Worm (Caenorhabditis elegans) whole organism, late embryonic: ENCODE results near the gene cpr-8.

Experiments used
- C08G9.2 ChIP-seq: sonication (generic microtip); optimal IDR thresholded peaks from 2 replicates; lab custom pipeline; 2016; ENCODE audit warnings: mild to moderate bottlenecking, missing genetic modification characterization, moderate library complexity, missing compliant biosample characterization
- F13H6.1 ChIP-seq: sonication (generic microtip); optimal IDR thresholded peaks from 2 replicates; lab custom pipeline; 2016; ENCODE audit warnings: missing genetic modification characterization, missing compliant biosample characterization
- K09A11.1 ChIP-seq: sonication (generic microtip); optimal IDR thresholded peaks from 2 replicates; lab custom pipeline; 2017; ENCODE audit warnings: antibody characterized with exemption, mild to moderate bottlenecking, missing genetic modification characterization, missing compliant biosample characterization; ENCODE audit not compliant: insufficient read depth
- Y22D7AL.16 ChIP-seq: sonication (generic microtip); optimal IDR thresholded peaks from 2 replicates; lab custom pipeline; 2016; ENCODE audit warnings: missing genetic modification characterization, missing compliant biosample characterization
- ama-1 ChIP-seq: fragments of 150-350 bp; optimal IDR thresholded peaks from 2 replicates; lab custom pipeline; 2014
- ceh-14 ChIP-seq: sonication (generic microtip); optimal IDR thresholded peaks from 2 replicates; lab custom pipeline; 2016; ENCODE audit warnings: missing genotype, missing genetic modification characterization, missing compliant biosample characterization
- ceh-18 ChIP-seq: sonication (generic microtip); optimal IDR thresholded peaks from 2 replicates; lab custom pipeline; 2016; ENCODE audit warnings: missing genetic modification characterization, missing compliant biosample characterization
- ceh-19 ChIP-seq: fragments of 200-800 bp; sonication (Bioruptor generic); optimal IDR thresholded peaks from 2 replicates; lab custom pipeline; 2018; ENCODE audit warnings: mild to moderate bottlenecking, missing genetic modification characterization, missing compliant biosample characterization
- ceh-2 ChIP-seq: sonication (generic microtip); optimal IDR thresholded peaks from 2 replicates; lab custom pipeline; 2016; ENCODE audit warnings: missing genotype, missing genetic modification characterization, missing compliant biosample characterization
- ceh-22 ChIP-seq: sonication (generic microtip); optimal IDR thresholded peaks from 2 replicates; lab custom pipeline; 2017; ENCODE audit warnings: missing biosample characterization, missing genetic modification characterization
- ceh-31 ChIP-seq: sonication (generic microtip); optimal IDR thresholded peaks from 2 replicates; lab custom pipeline; 2016; ENCODE audit warnings: missing genetic modification characterization, missing compliant biosample characterization
- ceh-34 ChIP-seq: sonication (generic microtip); optimal IDR thresholded peaks from 2 replicates; lab custom pipeline; 2016; ENCODE audit warnings: mild to moderate bottlenecking, missing genetic modification characterization, missing compliant biosample characterization
- ceh-48 ChIP-seq: sonication (generic microtip); optimal IDR thresholded peaks from 2 replicates; lab custom pipeline; 2016; ENCODE audit warnings: missing genetic modification characterization, inconsistent platforms, missing compliant biosample characterization
- ceh-6 ChIP-seq: fragments of 200-800 bp; sonication (Bioruptor generic); optimal IDR thresholded peaks from 2 replicates; lab custom pipeline; 2018; ENCODE audit warnings: mild to moderate bottlenecking, missing genetic modification characterization, missing compliant biosample characterization
- che-1 ChIP-seq: sonication (generic microtip); optimal IDR thresholded peaks from 2 replicates; lab custom pipeline; 2016; ENCODE audit warnings: mild to moderate bottlenecking, missing genetic modification characterization, missing compliant biosample characterization
- dmd-4 ChIP-seq: sonication (generic microtip); optimal IDR thresholded peaks from 2 replicates; lab custom pipeline; 2016; ENCODE audit warnings: borderline replicate concordance, missing genetic modification characterization, missing compliant biosample characterization
- dve-1 ChIP-seq: sonication (generic microtip); optimal IDR thresholded peaks from 2 replicates; lab custom pipeline; 2017; ENCODE audit warnings: antibody characterized with exemption, mild to moderate bottlenecking, missing genetic modification characterization, missing compliant biosample characterization
- elt-4 ChIP-seq: sonication (generic microtip); optimal IDR thresholded peaks from 2 replicates; lab custom pipeline; 2016; ENCODE audit warnings: missing genetic modification characterization, missing compliant biosample characterization
- eyg-1 ChIP-seq: sonication (generic microtip); optimal IDR thresholded peaks from 2 replicates; lab custom pipeline; 2016; ENCODE audit warnings: missing genotype, missing genetic modification characterization, missing compliant biosample characterization
- fax-1 ChIP-seq: sonication (generic microtip); optimal IDR thresholded peaks from 2 replicates; lab custom pipeline; 2016; ENCODE audit warnings: missing genotype, missing genetic modification characterization, missing compliant biosample characterization
- fkh-10 ChIP-seq: fragments of 150-350 bp; optimal IDR thresholded peaks from 2 replicates; lab custom pipeline; 2014; ENCODE audit warnings: missing biosample characterization, missing genetic modification reagents, missing genetic modification characterization
- fkh-6 ChIP-seq: sonication (generic microtip); optimal IDR thresholded peaks from 2 replicates; lab custom pipeline; 2016; ENCODE audit warnings: missing genetic modification characterization, missing compliant biosample characterization
- hlh-13 ChIP-seq: fragments of 200-800 bp; sonication (Bioruptor generic); optimal IDR thresholded peaks from 2 replicates; lab custom pipeline; 2018; ENCODE audit warnings: mild to moderate bottlenecking, missing genetic modification characterization, missing compliant biosample characterization
- hlh-30 ChIP-seq: sonication (generic microtip); optimal IDR thresholded peaks from 2 replicates; lab custom pipeline; 2017; ENCODE audit warnings: antibody characterized with exemption, missing genetic modification characterization, missing compliant biosample characterization; ENCODE audit not compliant: insufficient read depth
- hlh-6 ChIP-seq: sonication (generic microtip); optimal IDR thresholded peaks from 2 replicates; lab custom pipeline; 2016; ENCODE audit warnings: missing genotype, missing genetic modification characterization, missing compliant biosample characterization
- madf-2 ChIP-seq: sonication (generic microtip); optimal IDR thresholded peaks from 2 replicates; lab custom pipeline; 2017; ENCODE audit warnings: missing genetic modification characterization, missing compliant biosample characterization
- nfya-1 ChIP-seq: sonication (generic microtip); optimal IDR thresholded peaks from 2 replicates; lab custom pipeline; 2017; ENCODE audit warnings: missing genetic modification characterization, mild to moderate bottlenecking, missing compliant biosample characterization, antibody characterized with exemption, moderate library complexity
- pag-3 ChIP-seq: sonication (generic microtip); optimal IDR thresholded peaks from 2 replicates; lab custom pipeline; 2016; ENCODE audit warnings: missing compliant biosample characterization, missing genetic modification characterization, borderline replicate concordance
- pha-2 ChIP-seq: sonication (generic microtip); optimal IDR thresholded peaks from 2 replicates; lab custom pipeline; 2017; ENCODE audit warnings: mild to moderate bottlenecking, missing genetic modification characterization, missing compliant biosample characterization
- pha-4 ChIP-seq: fragments of 150-350 bp; optimal IDR thresholded peaks from 2 replicates; lab custom pipeline; 2018; ENCODE audit warnings: missing biosample characterization, missing genetic modification reagents, missing genetic modification characterization
- pros-1 ChIP-seq: fragments of 150-350 bp; optimal IDR thresholded peaks from 2 replicates; lab custom pipeline; 2014; ENCODE audit warnings: missing biosample characterization, missing genetic modification reagents, missing genetic modification characterization
- rnt-1 ChIP-seq: sonication (generic microtip); optimal IDR thresholded peaks from 2 replicates; lab custom pipeline; 2016; ENCODE audit warnings: missing genetic modification characterization, missing compliant biosample characterization
- sdc-2 ChIP-seq: sonication (generic microtip); optimal IDR thresholded peaks from 2 replicates; lab custom pipeline; 2016; ENCODE audit warnings: missing genotype, missing genetic modification characterization, missing compliant biosample characterization
- sox-2 ChIP-seq: fragments of 200-800 bp; sonication (Bioruptor generic); IDR thresholded peaks from 2 replicates; pipeline ENCODE4 v1.3.6; 2022; ENCODE audit warnings: missing genetic modification reagents, missing genetic modification characterization, missing compliant biosample characterization
- ttx-3 ChIP-seq: sonication (generic microtip); optimal IDR thresholded peaks from 2 replicates; lab custom pipeline; 2016; ENCODE audit warnings: missing genetic modification reagents, missing genetic modification characterization, missing compliant biosample characterization
- unc-42 ChIP-seq: sonication (generic microtip); optimal IDR thresholded peaks from 2 replicates; lab custom pipeline; 2016; ENCODE audit warnings: missing genotype, missing genetic modification characterization, missing compliant biosample characterization
- unc-55 ChIP-seq: sonication (generic microtip); optimal IDR thresholded peaks from 2 replicates; lab custom pipeline; 2017; ENCODE audit warnings: missing biosample characterization, missing genetic modification reagents, missing genetic modification characterization
- unc-86 ChIP-seq: sonication (generic microtip); optimal IDR thresholded peaks from 2 replicates; lab custom pipeline; 2016; ENCODE audit warnings: missing genetic modification characterization, missing compliant biosample characterization
- zip-5 ChIP-seq: sonication (generic microtip); optimal IDR thresholded peaks from 2 replicates; lab custom pipeline; 2016; ENCODE audit warnings: missing genetic modification characterization, missing compliant biosample characterization
- ztf-16 ChIP-seq: sonication (generic microtip); optimal IDR thresholded peaks from 2 replicates; lab custom pipeline; 2017; ENCODE audit warnings: missing genetic modification characterization, missing compliant biosample characterization

Gene cpr-8

DNA sequence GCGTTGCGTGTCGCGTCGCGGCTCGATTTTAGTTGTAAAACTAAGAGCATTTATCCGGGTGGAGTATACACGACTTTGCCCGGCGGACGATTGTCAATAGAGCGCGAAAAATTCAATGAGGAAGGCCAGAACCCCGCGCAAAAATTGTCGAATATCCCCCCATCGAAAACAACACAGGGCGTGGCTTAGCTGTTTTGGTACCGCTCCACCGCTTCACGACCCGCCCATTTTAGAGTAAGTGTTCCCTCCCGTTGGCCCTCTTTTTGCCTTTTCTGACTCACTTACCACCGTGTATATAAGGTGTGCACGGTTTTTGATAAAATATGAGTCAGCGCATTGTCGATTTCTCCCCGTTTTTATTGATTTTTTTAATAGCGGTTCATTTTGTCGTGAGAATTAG is 19.0 kb downstream of the cpr-8 start:
- TF ChIP-seq hlh-13 (GFP tag; lab: Kevin White, UChicago) (peak; percentile 16), ceh-22 (tag; lab: Kevin White, UChicago) (no peak), nfya-1 (tag; lab: Kevin White, UChicago) (no peak)
- TF ChIP-seq, all 69 proteins: peak for 1

DNA sequence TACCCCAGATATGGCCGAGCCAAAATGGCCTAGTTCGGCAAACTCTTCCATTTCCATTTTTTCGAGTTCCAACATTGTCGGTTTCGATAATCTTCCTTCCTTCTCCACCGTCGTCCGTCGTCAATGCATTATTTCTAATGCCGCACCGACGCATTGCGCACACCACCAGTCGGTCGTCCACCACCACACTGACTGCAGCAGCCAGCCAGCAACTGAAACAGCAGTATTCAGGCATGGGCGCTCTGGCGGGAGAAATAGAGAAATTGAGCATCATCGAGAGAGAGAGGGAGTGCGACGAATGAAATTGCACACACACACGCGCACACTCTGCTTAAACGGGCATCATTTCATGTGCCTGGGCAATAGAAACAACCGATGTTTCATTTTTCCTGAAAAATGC is 19.5 kb downstream of the cpr-8 start:
- TF ChIP-seq ceh-34 (tag; lab: Kevin White, UChicago) (peak; percentile 6), madf-2 (tag; lab: Kevin White, UChicago) (peak; percentile 32), eyg-1 (tag; lab: Kevin White, UChicago) (peak; percentile 18), nfya-1 (tag; lab: Kevin White, UChicago) (peak; percentile 47), fkh-6 (no peak), ceh-31 (peak; percentile 63), rnt-1 (tag; lab: Kevin White, UChicago) (peak; percentile 12), ceh-22 (tag; lab: Kevin White, UChicago) (no peak), ceh-19 (GFP tag; lab: Kevin White, UChicago) (peak; percentile 30), F13H6.1 (peak; percentile 46), dve-1 (tag; lab: Kevin White, UChicago) (no peak), sdc-2 (tag; lab: Kevin White, UChicago) (peak; percentile 25), unc-42 (peak; percentile 43), ceh-18 (tag; lab: Kevin White, UChicago) (peak; percentile 41), ceh-6 (peak; percentile 15), ceh-14 (tag; lab: Kevin White, UChicago) (peak; percentile 68), che-1 (tag; lab: Kevin White, UChicago) (no peak), unc-86 (peak; percentile 52), ceh-2 (tag; lab: Kevin White, UChicago) (no peak), dmd-4 (tag; lab: Kevin White, UChicago) (peak; percentile 49), Y22D7AL.16 (no peak)

DNA sequence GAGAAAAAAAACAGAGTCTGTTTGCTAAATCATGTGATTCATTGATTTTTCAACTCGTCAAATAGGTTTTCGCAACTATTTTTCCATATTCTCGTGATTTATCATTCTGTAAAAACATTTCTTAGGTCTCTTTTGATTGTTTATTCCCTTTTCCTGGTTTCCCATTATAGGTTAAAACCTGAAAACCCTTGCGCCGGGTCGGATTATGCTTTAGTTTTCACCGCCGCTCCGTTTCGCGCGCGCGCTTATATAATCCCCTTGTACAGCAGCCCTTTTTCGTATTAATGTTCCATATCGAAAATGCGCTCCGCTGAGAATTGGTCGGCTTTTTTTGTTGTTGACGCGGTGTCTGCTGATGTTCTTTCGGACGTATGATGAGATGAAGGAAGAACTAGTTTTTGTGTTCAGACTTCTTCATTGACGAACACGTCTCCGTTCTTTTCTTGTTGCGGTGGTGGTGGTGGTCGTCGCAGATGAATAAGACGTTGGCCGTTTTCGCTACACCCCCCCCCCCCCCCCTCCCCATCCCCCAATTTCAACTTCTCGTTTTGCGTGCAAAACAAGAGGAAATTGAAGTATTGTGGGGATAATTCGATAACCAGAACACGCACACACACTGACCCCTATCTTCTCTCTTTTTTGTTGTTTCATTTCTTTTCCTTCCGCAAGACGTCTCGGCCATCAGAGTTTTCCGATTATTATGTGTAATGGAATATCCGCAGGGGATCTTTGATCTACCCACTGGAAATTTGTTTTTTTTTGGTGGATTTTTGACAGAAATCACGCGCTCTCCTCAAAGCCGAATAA is 20.3 kb downstream of the cpr-8 start:
- no peak for TF ChIP-seq hlh-6 (tag; lab: Kevin White, UChicago)
- TF ChIP-seq unc-42 = peak; percentile 76
- TF ChIP-seq C08G9.2 = no peak
- no peak for TF ChIP-seq ceh-6
- no peak for TF ChIP-seq ama-1

DNA sequence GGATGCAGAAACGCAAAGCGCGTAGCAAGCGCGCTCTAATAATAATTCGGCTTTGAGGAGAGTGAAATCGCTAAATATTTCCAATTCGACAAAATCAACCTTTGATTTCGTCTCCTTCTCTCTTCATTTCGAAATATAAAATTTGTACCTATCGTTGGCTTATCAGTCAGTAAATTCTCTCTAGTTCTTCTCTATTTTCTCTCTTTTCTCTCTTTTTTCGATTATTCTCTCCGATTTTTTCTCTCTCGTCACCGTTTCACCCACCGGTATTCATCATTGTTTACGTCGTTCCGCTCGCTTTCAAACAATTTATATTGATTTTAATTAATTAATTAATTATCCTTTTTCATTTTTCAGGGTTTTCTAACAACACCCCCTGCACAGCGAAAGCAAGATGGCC is 21.5 kb downstream of the cpr-8 start, which contains the start of gene cmd-1:
Gene cmd-1 (plus strand): TSS at position 358 of the 400 bp plus-strand sequence.
- TF ChIP-seq dmd-4 (tag; lab: Kevin White, UChicago) = no peak
- no peak for TF ChIP-seq pha-2
- no peak for TF ChIP-seq F13H6.1
- TF ChIP-seq fkh-10 = no peak
- TF ChIP-seq ama-1 = no peak
- TF ChIP-seq K09A11.1 (tag; lab: Kevin White, UChicago) = no peak
- peak; percentile 12 for TF ChIP-seq unc-55
- TF ChIP-seq ceh-31 = no peak
- TF ChIP-seq, all 69 proteins: peak for 1

DNA sequence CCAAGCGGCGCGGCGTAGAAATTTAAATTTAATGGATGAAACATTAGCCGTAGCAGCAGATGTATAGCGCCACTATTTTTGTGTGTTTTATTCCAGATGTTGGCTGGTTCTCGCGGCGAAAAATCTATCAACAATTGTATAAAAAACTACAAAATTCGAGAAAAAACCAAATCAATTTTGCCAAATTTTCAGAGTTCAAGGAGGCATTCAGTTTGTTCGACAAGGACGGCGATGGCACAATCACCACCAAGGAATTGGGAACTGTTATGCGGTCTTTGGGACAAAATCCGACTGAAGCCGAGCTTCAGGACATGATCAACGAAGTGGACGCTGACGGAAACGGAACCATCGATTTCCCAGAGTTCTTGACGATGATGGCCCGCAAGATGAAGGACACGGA is 22.0 kb downstream of the cpr-8 start:
- TF ChIP-seq sox-2 (no peak), ceh-6 (no peak)

DNA sequence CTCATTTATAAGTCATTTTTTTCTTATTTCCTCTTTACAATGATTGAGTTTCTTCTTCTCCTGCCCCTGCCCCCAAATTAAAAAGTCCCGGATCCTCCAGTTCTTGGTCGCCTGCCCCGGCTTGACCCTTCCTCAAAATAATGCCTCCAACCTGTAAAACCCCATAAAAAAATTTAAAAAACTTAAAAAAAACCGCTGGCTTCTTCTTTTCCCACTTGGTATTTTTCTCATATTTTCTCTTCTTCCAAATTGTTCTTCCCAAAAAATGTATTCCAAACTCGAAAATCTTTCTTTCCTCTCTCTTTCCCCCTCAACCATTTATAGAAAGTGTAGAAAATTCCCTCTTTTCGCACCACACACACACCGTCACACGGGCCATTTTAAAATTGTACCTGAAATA is 23.0 kb downstream of the cpr-8 start:
- no peak for TF ChIP-seq elt-4 (tag; lab: Kevin White, UChicago)
- no peak for TF ChIP-seq sdc-2 (tag; lab: Kevin White, UChicago)
- no peak for TF ChIP-seq pag-3 (tag; lab: Kevin White, UChicago)
- no peak for TF ChIP-seq pros-1 (tag; lab: Kevin White, UChicago)
- no peak for TF ChIP-seq nfya-1 (tag; lab: Kevin White, UChicago)
- TF ChIP-seq F13H6.1 = no peak
- no peak for TF ChIP-seq ceh-48 (tag; lab: Kevin White, UChicago)
- TF ChIP-seq fkh-6 = no peak
- TF ChIP-seq eyg-1 (tag; lab: Kevin White, UChicago) = no peak
- TF ChIP-seq hlh-30 (tag; lab: Kevin White, UChicago) = no peak
- no peak for TF ChIP-seq ztf-16
- TF ChIP-seq pha-4 (tag; lab: Kevin White, UChicago) = no peak
- no peak for TF ChIP-seq fax-1 (tag; lab: Kevin White, UChicago)
- no peak for TF ChIP-seq zip-5
- no peak for TF ChIP-seq ttx-3 (tag; lab: Kevin White, UChicago)
- TF ChIP-seq unc-86 = no peak
- TF ChIP-seq, all 69 proteins: peak for 0
